Worm (Caenorhabditis elegans): ENCODE data around the gene F56B3.4.

Gene F56B3.4

ce11 chrIV:740674-741073 lies 53.4 kb downstream of the F56B3.4 start:
- no peak for TF ChIP-seq sptf-1 (tag; optimal IDR thresholded peaks at IDR 0.05)
- no peak for TF ChIP-seq ceh-39 (tag; optimal IDR thresholded peaks at IDR 0.05)
- TF ChIP-seq unc-62 (GFP tag; optimal IDR thresholded peaks at IDR 0.05): peak; percentile 95
- TF ChIP-seq nhr-76 (tag; optimal IDR thresholded peaks at IDR 0.05): no peak
- no peak for TF ChIP-seq flh-1 (GFP tag; optimal IDR thresholded peaks at IDR 0.05)
- no peak for TF ChIP-seq tbx-8 (GFP tag; optimal IDR thresholded peaks at IDR 0.05)
- peak; percentile 17 for TF ChIP-seq nhr-2 (tag; optimal IDR thresholded peaks at IDR 0.05)
- peak; percentile 48 for TF ChIP-seq ces-1 (GFP tag; optimal IDR thresholded peaks at IDR 0.05)
- TF ChIP-seq zip-8 (tag; optimal IDR thresholded peaks at IDR 0.05): no peak
- peak; percentile 78 for TF ChIP-seq hlh-1 (tag; optimal IDR thresholded peaks at IDR 0.05)
- TF ChIP-seq ceh-43 (GFP tag; optimal IDR thresholded peaks at IDR 0.05): no peak
- TF ChIP-seq nhr-28 (tag; optimal IDR thresholded peaks at IDR 0.05): no peak
- peak; percentile 80 for TF ChIP-seq mab-5 (tag; optimal IDR thresholded peaks at IDR 0.05)
- no peak for TF ChIP-seq blmp-1 (tag; optimal IDR thresholded peaks at IDR 0.05)
- TF ChIP-seq mls-2 (tag; optimal IDR thresholded peaks at IDR 0.05): no peak
- TF ChIP-seq unc-120 (tag; optimal IDR thresholded peaks at IDR 0.05; ENCODE audit: poor library complexity, severe bottlenecking): peak; percentile 41

- TF ChIP-seq sptf-1 (tag; optimal IDR thresholded peaks at IDR 0.05) (no peak), nhr-28 (tag; optimal IDR thresholded peaks at IDR 0.05) (no peak), nhr-2 (tag; optimal IDR thresholded peaks at IDR 0.05) (no peak), mab-5 (tag; optimal IDR thresholded peaks at IDR 0.05) (no peak), ceh-43 (GFP tag; optimal IDR thresholded peaks at IDR 0.05) (no peak), unc-62 (GFP tag; optimal IDR thresholded peaks at IDR 0.05) (peak; percentile 79)
These were observed 57.6 kb downstream of the F56B3.4 start, which contains the start of gene kvs-5 for ce11 chrIV:736447-736846. Gene kvs-5, plus strand, starts transcription at chrIV:736747.
